Worm (Caenorhabditis elegans) whole organism, L2 larva: ENCODE results near the gene M04B2.7.

Source experiments
- lin-13 ChIP-seq: fragments of 150-350 bp; optimal IDR thresholded peaks from 2 replicates; lab custom pipeline; 2014; ENCODE audit warnings: missing biosample characterization, missing genetic modification reagents, missing genetic modification characterization
- lin-39 ChIP-seq: fragments of 150-350 bp; optimal IDR thresholded peaks from 2 replicates; lab custom pipeline; 2014; ENCODE audit warnings: missing biosample characterization, missing genetic modification reagents, missing genetic modification characterization
- sma-9 ChIP-seq, 2 experiments: fragments of 150-350 bp in 1 of 2; sonication (generic microtip) in 1 of 2; optimal IDR thresholded peaks; 2 replicates each; lab custom pipeline; 2014 to 2016; ENCODE audit warnings: missing genetic modification characterization in 2 of 2, mild to moderate bottlenecking in 1 of 2, missing biosample characterization in 1 of 2, missing compliant biosample characterization in 1 of 2, missing genetic modification reagents in 1 of 2, moderate library complexity in 1 of 2

- TF ChIP-seq sma-9 (GFP tag; optimal IDR thresholded peaks at IDR 0.05; lab: Kevin White, UChicago) (no peak), sma-9 (tag; optimal IDR thresholded peaks at IDR 0.05; lab: Kevin White, UChicago) (no peak), lin-39 (tag; lab: Kevin White, UChicago) (no peak), lin-13 (GFP tag; lab: Kevin White, UChicago) (no peak)
Measured at ce11 chrIV:11597079-11597478, 48.5 kb upstream of the M04B2.7 start.
